Fruit fly (Drosophila melanogaster) whole organism, embryonic: ENCODE results near the gene CG6163.

ENCODE experiments used
- Asciz ChIP-seq: fragments of 200-800 bp; sonication (Bioruptor generic); optimal IDR thresholded peaks from 2 replicates; lab custom pipeline; 2017; ENCODE audit warnings: missing biosample characterization, mild to moderate bottlenecking, missing genetic modification characterization, missing genetic modification reagents
- Bgb ChIP-seq: fragments of 200-800 bp; sonication (Bioruptor generic); IDR thresholded peaks from 2 replicates; pipeline ENCODE4 v1.3.6; 2022; ENCODE audit warnings: missing biosample characterization, missing genetic modification characterization; ENCODE audit not compliant: partially characterized antibody
- CG11398 ChIP-seq: fragments of 200-800 bp; sonication (Bioruptor generic); optimal IDR thresholded peaks from 2 replicates; lab custom pipeline; 2016; ENCODE audit warnings: missing biosample characterization, missing genetic modification characterization
- CG12071 ChIP-seq: fragments of 200-800 bp; sonication (Bioruptor generic); optimal IDR thresholded peaks from 3 replicates; lab custom pipeline; 2018; ENCODE audit warnings: missing biosample characterization, mild to moderate bottlenecking, missing genetic modification characterization
- CG12219 ChIP-seq: fragments of 200-800 bp; sonication (Bioruptor generic); optimal IDR thresholded peaks from 3 replicates; lab custom pipeline; 2018; ENCODE audit warnings: missing biosample characterization, mild to moderate bottlenecking, missing genetic modification characterization
- CG12299 ChIP-seq: fragments of 200-800 bp; sonication (Bioruptor generic); optimal IDR thresholded peaks from 2 replicates; lab custom pipeline; 2018; ENCODE audit warnings: missing biosample characterization, mild to moderate bottlenecking, missing genetic modification characterization
- CG14050 ChIP-seq: fragments of 200-800 bp; sonication (Bioruptor generic); IDR thresholded peaks from 3 replicates; pipeline ENCODE4 v1.3.6; 2022; ENCODE audit warnings: missing biosample characterization, missing genetic modification characterization
- CG14710 ChIP-seq: fragments of 200-800 bp; sonication (Bioruptor generic); optimal IDR thresholded peaks from 3 replicates; lab custom pipeline; 2019; ENCODE audit warnings: missing biosample characterization, mild to moderate bottlenecking, missing genetic modification characterization, moderate library complexity
- CG15269 ChIP-seq: fragments of 200-800 bp; sonication (Bioruptor generic); optimal IDR thresholded peaks from 2 replicates; lab custom pipeline; 2018; ENCODE audit warnings: missing biosample characterization, mild to moderate bottlenecking, missing genetic modification characterization, moderate library complexity
- CG15601 ChIP-seq: fragments of 200-800 bp; sonication (Bioruptor generic); optimal IDR thresholded peaks from 3 replicates; lab custom pipeline; 2019; ENCODE audit warnings: missing biosample characterization, mild to moderate bottlenecking, missing genetic modification characterization, moderate library complexity
- CG18476 ChIP-seq: fragments of 200-800 bp; sonication (Bioruptor generic); optimal IDR thresholded peaks from 2 replicates; lab custom pipeline; 2016; ENCODE audit warnings: missing biosample characterization, mild to moderate bottlenecking, missing genetic modification characterization
- CG18619 ChIP-seq: fragments of 200-800 bp; sonication (Bioruptor generic); optimal IDR thresholded peaks from 3 replicates; lab custom pipeline; 2017; ENCODE audit warnings: missing biosample characterization, mild to moderate bottlenecking, missing genetic modification characterization
- CG2199 ChIP-seq: fragments of 200-800 bp; sonication (Bioruptor generic); IDR thresholded peaks from 3 replicates; pipeline ENCODE4 v1.3.6; 2022; ENCODE audit warnings: missing biosample characterization, missing genetic modification characterization
- CG32772 ChIP-seq: fragments of 200-800 bp; sonication (Bioruptor generic); IDR thresholded peaks from 2 replicates; pipeline ENCODE4 v1.3.6; 2022; ENCODE audit warnings: missing biosample characterization, missing genetic modification characterization
- CG3838 ChIP-seq: fragments of 200-800 bp; sonication (Bioruptor generic); optimal IDR thresholded peaks from 3 replicates; lab custom pipeline; 2016; ENCODE audit warnings: missing biosample characterization, missing genetic modification characterization
- CG3847 ChIP-seq: fragments of 200-800 bp; sonication (Bioruptor generic); IDR thresholded peaks from 2 replicates; pipeline ENCODE4 v1.3.6; 2022; ENCODE audit warnings: missing biosample characterization, missing genetic modification characterization
- CG4854 ChIP-seq: fragments of 200-800 bp; sonication (Bioruptor generic); optimal IDR thresholded peaks from 2 replicates; lab custom pipeline; 2016; ENCODE audit warnings: missing biosample characterization, missing genetic modification characterization, inconsistent platforms
- CG9932 ChIP-seq: fragments of 200-800 bp; sonication (Bioruptor generic); IDR thresholded peaks from 2 replicates; pipeline ENCODE4 v1.3.6; 2022; ENCODE audit warnings: missing biosample characterization, missing genetic modification characterization
- D19B ChIP-seq: fragments of 200-800 bp; sonication (Bioruptor generic); optimal IDR thresholded peaks from 2 replicates; lab custom pipeline; 2017; ENCODE audit warnings: missing biosample characterization, mild to moderate bottlenecking, missing genetic modification characterization
- Dad ChIP-seq: fragments of 200-800 bp; sonication (Bioruptor generic); optimal IDR thresholded peaks from 3 replicates; lab custom pipeline; 2016; ENCODE audit warnings: missing biosample characterization, missing genetic modification characterization
- Deaf1 ChIP-seq: fragments of 200-800 bp; optimal IDR thresholded peaks from 3 replicates; lab custom pipeline; 2019; ENCODE audit warnings: missing biosample characterization, mild to moderate bottlenecking, missing genetic modification characterization, moderate library complexity
- Dip2 ChIP-seq: fragments of 200-800 bp; sonication (Bioruptor generic); IDR thresholded peaks from 2 replicates; pipeline ENCODE4 v1.3.6; 2022; ENCODE audit warnings: missing biosample characterization, missing genetic modification characterization
- Dp ChIP-seq: fragments of 200-800 bp; sonication (Bioruptor generic); optimal IDR thresholded peaks from 2 replicates; lab custom pipeline; 2018; ENCODE audit warnings: missing biosample characterization, mild to moderate bottlenecking, missing genetic modification characterization, moderate library complexity
- Dref ChIP-seq: fragments of 200-800 bp; sonication (Bioruptor generic); IDR thresholded peaks from 2 replicates; pipeline ENCODE4 v1.3.6; 2022; ENCODE audit warnings: missing biosample characterization, missing genetic modification characterization
- E2f1 ChIP-seq: fragments of 200-800 bp; sonication (Bioruptor generic); IDR thresholded peaks from 2 replicates; pipeline ENCODE4 v1.3.6; 2022; ENCODE audit warnings: missing biosample characterization, missing genetic modification characterization
- Fer3 ChIP-seq: fragments of 200-800 bp; sonication (Bioruptor generic); optimal IDR thresholded peaks from 2 replicates; lab custom pipeline; 2018; ENCODE audit warnings: missing biosample characterization, mild to moderate bottlenecking, missing genetic modification characterization, moderate library complexity
- HLH3B ChIP-seq: fragments of 200-800 bp; sonication (Bioruptor generic); IDR thresholded peaks from 2 replicates; pipeline ENCODE4 v1.3.6; 2022; ENCODE audit warnings: missing biosample characterization, missing genetic modification characterization
- HLH54F ChIP-seq: fragments of 200-800 bp; sonication (Bioruptor generic); optimal IDR thresholded peaks from 3 replicates; lab custom pipeline; 2016; ENCODE audit warnings: missing biosample characterization, missing genetic modification characterization
- Hey ChIP-seq: fragments of 200-800 bp; sonication (Bioruptor generic); optimal IDR thresholded peaks from 3 replicates; lab custom pipeline; 2018; ENCODE audit warnings: missing biosample characterization, mild to moderate bottlenecking, missing genetic modification characterization
- Hr3 ChIP-seq: fragments of 200-800 bp; sonication (Bioruptor generic); optimal IDR thresholded peaks from 3 replicates; lab custom pipeline; 2016; ENCODE audit warnings: missing biosample characterization, missing genetic modification characterization
- Hsf ChIP-seq: fragments of 200-800 bp; sonication (Bioruptor generic); optimal IDR thresholded peaks from 3 replicates; lab custom pipeline; 2016; ENCODE audit warnings: missing biosample characterization, missing genetic modification characterization
- Optix ChIP-seq: fragments of 200-800 bp; sonication (Bioruptor generic); IDR thresholded peaks from 3 replicates; pipeline ENCODE4 v1.3.6; 2022; ENCODE audit warnings: missing biosample characterization, missing genetic modification characterization
- Six4 ChIP-seq: fragments of 200-800 bp; sonication (Bioruptor generic); optimal IDR thresholded peaks from 2 replicates; lab custom pipeline; 2016; ENCODE audit warnings: missing biosample characterization, missing genetic modification characterization
- Vsx1 ChIP-seq: fragments of 200-800 bp; sonication (Bioruptor generic); optimal IDR thresholded peaks from 2 replicates; lab custom pipeline; 2017; ENCODE audit warnings: missing biosample characterization, mild to moderate bottlenecking, missing genetic modification characterization, missing genetic modification reagents
- Xrp1 ChIP-seq: fragments of 200-800 bp; sonication (Bioruptor generic); IDR thresholded peaks from 2 replicates; pipeline ENCODE4 v1.3.6; 2022; ENCODE audit warnings: missing biosample characterization, missing genetic modification characterization
- az2 ChIP-seq: fragments of 200-800 bp; sonication (Bioruptor generic); optimal IDR thresholded peaks from 3 replicates; lab custom pipeline; 2016; ENCODE audit warnings: missing biosample characterization, missing genetic modification characterization
- btn ChIP-seq: fragments of 200-800 bp; sonication (Bioruptor generic); optimal IDR thresholded peaks from 2 replicates; lab custom pipeline; 2016; ENCODE audit warnings: missing biosample characterization, missing genetic modification characterization
- cato ChIP-seq: fragments of 200-800 bp; sonication (Bioruptor generic); optimal IDR thresholded peaks from 2 replicates; lab custom pipeline; 2016; ENCODE audit warnings: missing biosample characterization, missing genetic modification characterization, borderline replicate concordance
- chn ChIP-seq: fragments of 200-800 bp; sonication (Bioruptor generic); optimal IDR thresholded peaks from 2 replicates; lab custom pipeline; 2016; ENCODE audit warnings: missing biosample characterization, missing genetic modification characterization
- dmrt99B ChIP-seq: fragments of 200-800 bp; sonication (Bioruptor generic); optimal IDR thresholded peaks from 2 replicates; lab custom pipeline; 2018; ENCODE audit warnings: missing biosample characterization, mild to moderate bottlenecking, missing genetic modification characterization, moderate library complexity
- gsb ChIP-seq: fragments of 200-800 bp; sonication (Bioruptor generic); IDR thresholded peaks from 2 replicates; pipeline ENCODE4 v1.3.6; 2022; ENCODE audit warnings: missing biosample characterization, missing genetic modification characterization
- hb ChIP-seq: fragments of 200-800 bp; sonication (Bioruptor generic); IDR thresholded peaks from 3 replicates; pipeline ENCODE4 v1.3.6; 2022; ENCODE audit warnings: missing biosample characterization, missing genetic modification characterization; ENCODE audit not compliant: partially characterized antibody
- her ChIP-seq: fragments of 200-800 bp; sonication (Bioruptor generic); optimal IDR thresholded peaks from 2 replicates; lab custom pipeline; 2016; ENCODE audit warnings: missing biosample characterization, missing genetic modification characterization
- jumu ChIP-seq: fragments of 200-800 bp; sonication (Bioruptor generic); optimal IDR thresholded peaks from 3 replicates; lab custom pipeline; 2016; ENCODE audit warnings: missing biosample characterization, missing genetic modification characterization
- klu ChIP-seq: fragments of 200-800 bp; sonication (Bioruptor generic); IDR thresholded peaks from 2 replicates; pipeline ENCODE4 v1.3.6; 2022; ENCODE audit warnings: missing biosample characterization, missing genetic modification characterization
- kni ChIP-seq: fragments of 200-800 bp; sonication (Bioruptor generic); optimal IDR thresholded peaks from 3 replicates; lab custom pipeline; 2017; ENCODE audit warnings: mild to moderate bottlenecking, missing biosample characterization, missing genetic modification reagents, missing genetic modification characterization
- oc ChIP-seq: fragments of 200-800 bp; sonication (Bioruptor generic); optimal IDR thresholded peaks from 2 replicates; lab custom pipeline; 2018; ENCODE audit warnings: missing biosample characterization, mild to moderate bottlenecking, missing genetic modification characterization, moderate library complexity
- ranshi ChIP-seq: fragments of 200-800 bp; sonication (Bioruptor generic); IDR thresholded peaks from 2 replicates; pipeline ENCODE4 v1.3.6; 2022; ENCODE audit warnings: missing biosample characterization, missing genetic modification characterization
- slbo ChIP-seq: fragments of 200-800 bp; sonication (Bioruptor generic); IDR thresholded peaks from 2 replicates; pipeline ENCODE4 v1.3.6; 2022; ENCODE audit warnings: missing biosample characterization, missing genetic modification characterization
- sob ChIP-seq: fragments of 200-800 bp; sonication (Bioruptor generic); IDR thresholded peaks from 2 replicates; pipeline ENCODE4 v1.3.6; 2022; ENCODE audit warnings: missing biosample characterization, missing genetic modification characterization
- vvl ChIP-seq: fragments of 200-800 bp; sonication (Bioruptor generic); IDR thresholded peaks from 2 replicates; pipeline ENCODE4 v1.3.6; 2022; ENCODE audit warnings: missing biosample characterization, missing genetic modification characterization
- wdn ChIP-seq: fragments of 200-800 bp; sonication (Bioruptor generic); IDR thresholded peaks from 2 replicates; pipeline ENCODE4 v1.3.6; 2022; ENCODE audit warnings: missing biosample characterization, missing genetic modification characterization

CG6163 gene

dm6 chr3L:11358733-11359132, 6.0 kb downstream of the CG6163 start (continued):
- TF ChIP-seq Fer3 (tag; lab: Kevin White, UChicago): no peak
- TF ChIP-seq CG12299 (tag; lab: Kevin White, UChicago): no peak
- no peak for TF ChIP-seq dmrt99B (tag; lab: Kevin White, UChicago)
- TF ChIP-seq CG12219: no peak
- TF ChIP-seq CG12071: peak; percentile 65
- no peak for TF ChIP-seq CG3838
- TF ChIP-seq sob: 0 out of 2 replicates have a peak, but pooled peaks have one; percentile 26
- TF ChIP-seq Dad: no peak
- peak; percentile 5 for TF ChIP-seq oc (tag; lab: Kevin White, UChicago)
- TF ChIP-seq HLH54F (GFP tag; lab: Kevin White, UChicago): no peak
- peak; percentile 43 for TF ChIP-seq slbo (GFP tag; lab: Robert Waterston, UW)
- no peak for TF ChIP-seq CG14710
- TF ChIP-seq CG14050 (GFP tag; lab: Robert Waterston, UW): 0 out of 3 replicates have a peak, but pooled peaks have one; percentile 10
- no peak for TF ChIP-seq Asciz (GFP tag; lab: Kevin White, UChicago)
- peak; percentile 35; the same call in 1 of the 2 replicates for TF ChIP-seq CG9932
- no peak for TF ChIP-seq Dip2
- no peak for TF ChIP-seq Dp (GFP tag; lab: Kevin White, UChicago)
- TF ChIP-seq D19B (GFP tag; lab: Kevin White, UChicago): no peak
- TF ChIP-seq kni: no peak
- TF ChIP-seq Bgb (GFP tag; lab: Robert Waterston, UW): peak; percentile 24; the same call in 1 of the 2 replicates
- no peak for TF ChIP-seq CG32772 (GFP tag; lab: Robert Waterston, UW)
- peak; percentile 60 for TF ChIP-seq Hey (tag; lab: Kevin White, UChicago)
- no peak for TF ChIP-seq gsb (GFP tag; lab: Robert Waterston, UW)
- peak; percentile 2 for TF ChIP-seq jumu (GFP tag; lab: Kevin White, UChicago)
- TF ChIP-seq Vsx1: no peak
- TF ChIP-seq CG15269 (tag; lab: Kevin White, UChicago): peak; percentile 35
- no peak for TF ChIP-seq Dref
- TF ChIP-seq btn (GFP tag; lab: Kevin White, UChicago): no peak
- TF ChIP-seq cato (GFP tag; lab: Kevin White, UChicago): no peak
- TF ChIP-seq Hr3: no peak
- TF ChIP-seq vvl (GFP tag; lab: Robert Waterston, UW): 0 out of 2 replicates have a peak, but pooled peaks have one; percentile 19
- peak; percentile 36; the same call in 1 of the 2 replicates for TF ChIP-seq E2f1
- TF ChIP-seq CG3847 (GFP tag; lab: Robert Waterston, UW): no peak
- peak; percentile 73; the same call in 1 of the 3 replicates for TF ChIP-seq CG2199
- TF ChIP-seq klu (GFP tag; lab: Robert Waterston, UW): no peak
- no peak for TF ChIP-seq wdn (GFP tag; lab: Robert Waterston, UW)
- TF ChIP-seq CG18619 (GFP tag; lab: Kevin White, UChicago): no peak
- 0 out of 2 replicates have a peak, but pooled peaks have one; percentile 19 for TF ChIP-seq ranshi
- TF ChIP-seq her (GFP tag; lab: Kevin White, UChicago): peak; percentile 30
- no peak for TF ChIP-seq hb
- no peak for TF ChIP-seq az2 (GFP tag; lab: Kevin White, UChicago)
- no peak for TF ChIP-seq Six4 (GFP tag; lab: Kevin White, UChicago)
- peak; percentile 3 for TF ChIP-seq CG4854 (GFP tag; lab: Kevin White, UChicago)
- peak; percentile 15 for TF ChIP-seq CG11398 (GFP tag; lab: Kevin White, UChicago)
- no peak for TF ChIP-seq Hsf (GFP tag; lab: Kevin White, UChicago)
- TF ChIP-seq CG15601 (tag; lab: Kevin White, UChicago): no peak
- TF ChIP-seq Xrp1 (GFP tag; lab: Robert Waterston, UW): no peak
- TF ChIP-seq Deaf1: no peak
- no peak for TF ChIP-seq CG18476 (GFP tag; lab: Kevin White, UChicago)
- TF ChIP-seq HLH3B: 0 out of 2 replicates have a peak, but pooled peaks have one; percentile 21
- peak; percentile 4 for TF ChIP-seq chn
- peak; percentile 53; the same call in 2 of the 3 replicates for TF ChIP-seq Optix
